Worm (Caenorhabditis elegans) whole organism, mixed stage, embryonic: ENCODE results near the gene ufm-1.

Source experiments
- M03D4.4 ChIP-seq: sonication (generic microtip); optimal IDR thresholded peaks from 2 replicates; lab custom pipeline; 2017; ENCODE audit warnings: mild to moderate bottlenecking, missing genetic modification characterization, missing compliant biosample characterization
- bed-3 ChIP-seq: fragments of 200-800 bp; sonication (Bioruptor generic); optimal IDR thresholded peaks from 3 replicates; lab custom pipeline; 2018; ENCODE audit warnings: mild to moderate bottlenecking, missing genetic modification characterization, moderate library complexity, missing compliant biosample characterization
- ceh-39 ChIP-seq: fragments of 150-350 bp; optimal IDR thresholded peaks from 2 replicates; lab custom pipeline; 2014; ENCODE audit warnings: missing biosample characterization, missing genetic modification characterization
- ceh-43 ChIP-seq: fragments of 200-800 bp; sonication (Bioruptor generic); optimal IDR thresholded peaks from 2 replicates; lab custom pipeline; 2018; ENCODE audit warnings: mild to moderate bottlenecking, missing genetic modification characterization, moderate library complexity, missing compliant biosample characterization
- ceh-83 ChIP-seq: fragments of 200-800 bp; sonication (Bioruptor generic); optimal IDR thresholded peaks from 2 replicates; lab custom pipeline; 2018; ENCODE audit warnings: mild to moderate bottlenecking, missing genetic modification characterization, missing compliant biosample characterization
- ces-1 ChIP-seq: fragments of 150-350 bp; optimal IDR thresholded peaks from 2 replicates; lab custom pipeline; 2014; ENCODE audit warnings: missing biosample characterization, missing genetic modification reagents, missing genetic modification characterization
- cnd-1 ChIP-seq: fragments of 200-800 bp; sonication (Bioruptor generic); optimal IDR thresholded peaks from 2 replicates; lab custom pipeline; 2018; ENCODE audit warnings: mild to moderate bottlenecking, missing genetic modification characterization, missing compliant biosample characterization
- drap-1 ChIP-seq: fragments of 200-800 bp; sonication (Bioruptor generic); optimal IDR thresholded peaks from 3 replicates; lab custom pipeline; 2018; ENCODE audit warnings: mild to moderate bottlenecking, missing genetic modification characterization, missing compliant biosample characterization
- elt-1 ChIP-seq: sonication (generic microtip); optimal IDR thresholded peaks from 2 replicates; lab custom pipeline; 2017; ENCODE audit warnings: missing genetic modification characterization, mild to moderate bottlenecking, missing compliant biosample characterization, antibody characterized with exemption, moderate library complexity, borderline replicate concordance; ENCODE audit not compliant: insufficient read depth
- elt-3 ChIP-seq: fragments of 150-350 bp; optimal IDR thresholded peaks from 2 replicates; lab custom pipeline; 2014; ENCODE audit warnings: missing biosample characterization, missing genetic modification characterization
- flh-1 ChIP-seq: fragments of 200-800 bp; sonication (Bioruptor generic); optimal IDR thresholded peaks from 2 replicates; lab custom pipeline; 2018; ENCODE audit warnings: mild to moderate bottlenecking, missing genetic modification characterization, moderate library complexity, missing compliant biosample characterization
- ham-2 ChIP-seq: fragments of 200-800 bp; sonication (Bioruptor generic); optimal IDR thresholded peaks from 2 replicates; lab custom pipeline; 2018; ENCODE audit warnings: mild to moderate bottlenecking, missing genetic modification characterization, missing compliant biosample characterization
- hlh-1 ChIP-seq: fragments of 150-350 bp; optimal IDR thresholded peaks from 2 replicates; lab custom pipeline; 2014; ENCODE audit warnings: missing biosample characterization, missing genetic modification reagents, missing genetic modification characterization
- lin-13 ChIP-seq: fragments of 150-350 bp; optimal IDR thresholded peaks from 2 replicates; lab custom pipeline; 2014; ENCODE audit warnings: missing biosample characterization, missing genetic modification characterization
- lin-32 ChIP-seq: fragments of 200-800 bp; sonication (Bioruptor generic); optimal IDR thresholded peaks from 2 replicates; lab custom pipeline; 2018; ENCODE audit warnings: mild to moderate bottlenecking, missing genetic modification characterization, missing compliant biosample characterization
- lsy-2 ChIP-seq: fragments of 150-350 bp; optimal IDR thresholded peaks from 2 replicates; lab custom pipeline; 2014; ENCODE audit warnings: missing biosample characterization, missing genetic modification characterization
- mab-5 ChIP-seq: fragments of 150-350 bp; optimal IDR thresholded peaks from 2 replicates; lab custom pipeline; 2014; ENCODE audit warnings: missing biosample characterization, missing genetic modification characterization
- mep-1 ChIP-seq: fragments of 150-350 bp; optimal IDR thresholded peaks from 2 replicates; lab custom pipeline; 2017; ENCODE audit warnings: missing biosample characterization, missing genetic modification reagents, missing genetic modification characterization, inconsistent platforms
- mls-2 ChIP-seq: sonication (generic microtip); optimal IDR thresholded peaks from 2 replicates; lab custom pipeline; 2016; ENCODE audit warnings: mild to moderate bottlenecking, missing genetic modification characterization, moderate library complexity, missing compliant biosample characterization
- nhr-12 ChIP-seq: fragments of 150-350 bp; optimal IDR thresholded peaks from 2 replicates; lab custom pipeline; 2014; ENCODE audit warnings: missing biosample characterization, missing genetic modification characterization
- nhr-2 ChIP-seq: fragments of 150-350 bp; optimal IDR thresholded peaks from 2 replicates; lab custom pipeline; 2014; ENCODE audit warnings: missing biosample characterization, missing genetic modification characterization
- nhr-237 ChIP-seq: fragments of 150-350 bp; optimal IDR thresholded peaks from 2 replicates; lab custom pipeline; 2014; ENCODE audit warnings: missing biosample characterization, missing genetic modification characterization
- nhr-28 ChIP-seq: fragments of 150-350 bp; optimal IDR thresholded peaks from 2 replicates; lab custom pipeline; 2014; ENCODE audit warnings: missing biosample characterization, missing genetic modification characterization
- nhr-76 ChIP-seq: sonication (generic microtip); optimal IDR thresholded peaks from 2 replicates; lab custom pipeline; 2017; ENCODE audit warnings: missing biosample characterization, missing genetic modification characterization
- pha-4 ChIP-seq: fragments of 150-350 bp; optimal IDR thresholded peaks from 2 replicates; lab custom pipeline; 2018; ENCODE audit warnings: missing biosample characterization, missing genetic modification reagents, missing genetic modification characterization
- sem-2 ChIP-seq: fragments of 200-800 bp; sonication (Bioruptor generic); optimal IDR thresholded peaks from 2 replicates; lab custom pipeline; 2018; ENCODE audit warnings: mild to moderate bottlenecking, missing genetic modification characterization, missing compliant biosample characterization
- snpc-4 ChIP-seq: fragments of 150-350 bp; optimal IDR thresholded peaks from 2 replicates; lab custom pipeline; 2014; ENCODE audit warnings: missing biosample characterization, missing genetic modification characterization
- sptf-1 ChIP-seq: sonication (generic microtip); optimal IDR thresholded peaks from 2 replicates; lab custom pipeline; 2017; ENCODE audit warnings: mild to moderate bottlenecking, missing genetic modification characterization, moderate library complexity, missing compliant biosample characterization
- tbx-8 ChIP-seq: fragments of 200-800 bp; sonication (Bioruptor generic); optimal IDR thresholded peaks from 2 replicates; lab custom pipeline; 2018; ENCODE audit warnings: mild to moderate bottlenecking, missing genetic modification characterization, moderate library complexity, missing compliant biosample characterization
- unc-120 ChIP-seq: sonication (generic microtip); optimal IDR thresholded peaks from 2 replicates; lab custom pipeline; 2017; ENCODE audit warnings: missing genetic modification characterization, missing compliant biosample characterization; ENCODE audit not compliant: poor library complexity, severe bottlenecking
- unc-39 ChIP-seq: fragments of 150-350 bp; optimal IDR thresholded peaks from 2 replicates; lab custom pipeline; 2014; ENCODE audit warnings: missing biosample characterization, missing genetic modification characterization
- unc-62 ChIP-seq: fragments of 150-350 bp; optimal IDR thresholded peaks from 2 replicates; lab custom pipeline; 2014; ENCODE audit warnings: missing biosample characterization, missing genetic modification reagents, missing genetic modification characterization
- zip-8 ChIP-seq: fragments of 150-350 bp; optimal IDR thresholded peaks from 2 replicates; lab custom pipeline; 2014; ENCODE audit warnings: missing biosample characterization, missing genetic modification characterization
- ztf-11 ChIP-seq: fragments of 150-350 bp; optimal IDR thresholded peaks from 2 replicates; lab custom pipeline; 2014; ENCODE audit warnings: missing biosample characterization, missing genetic modification characterization

Gene ufm-1

ce11 chrIII:7880132-7880715 is 21.4 kb downstream of the ufm-1 start:
- TF ChIP-seq unc-62 (GFP tag; lab: Kevin White, UChicago) (peak; percentile 46), ces-1 (GFP tag; lab: Kevin White, UChicago) (no peak), unc-120 (tag; lab: Kevin White, UChicago) (peak; percentile 57), hlh-1 (tag; lab: Kevin White, UChicago) (peak; percentile 75), sptf-1 (tag; lab: Kevin White, UChicago) (no peak)

DNA sequence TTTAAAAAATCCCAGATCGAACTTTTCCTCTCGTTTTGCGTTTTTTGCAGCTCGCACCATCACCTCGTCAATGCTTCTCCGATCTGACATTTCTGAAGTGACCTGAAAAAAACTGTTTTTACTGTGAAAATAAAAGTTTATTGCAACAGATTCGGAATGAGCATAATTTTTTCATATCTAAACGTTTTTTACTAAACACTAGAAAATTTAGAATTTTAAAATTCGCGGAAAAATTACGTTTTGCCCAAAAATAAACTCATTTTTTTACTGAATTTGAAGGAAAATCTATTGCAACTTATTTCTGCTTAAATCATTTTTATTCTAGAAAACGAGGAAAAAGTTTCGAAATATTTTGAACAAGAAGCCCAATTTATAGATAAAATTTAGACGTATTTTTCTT is 24.1 kb downstream of the ufm-1 start, which contains the start of gene ZK688.9:
Gene ZK688.9, minus strand, starts transcription at position 101 of the 400 bp plus-strand sequence.
- TF ChIP-seq tbx-8 (GFP tag; lab: Kevin White, UChicago) (no peak), M03D4.4 (tag; lab: Kevin White, UChicago) (no peak), mab-5 (tag; lab: Kevin White, UChicago) (no peak), elt-1 (tag; lab: Kevin White, UChicago) (no peak), lsy-2 (tag; lab: Kevin White, UChicago) (no peak), zip-8 (no peak), hlh-1 (tag; lab: Kevin White, UChicago) (no peak), lin-32 (no peak), ceh-43 (GFP tag; lab: Kevin White, UChicago) (no peak), sptf-1 (tag; lab: Kevin White, UChicago) (no peak), elt-3 (tag; lab: Kevin White, UChicago) (no peak), bed-3 (GFP tag; lab: Kevin White, UChicago) (no peak), snpc-4 (tag; lab: Kevin White, UChicago) (no peak), ceh-83 (no peak), nhr-76 (tag; lab: Kevin White, UChicago) (no peak)

DNA sequence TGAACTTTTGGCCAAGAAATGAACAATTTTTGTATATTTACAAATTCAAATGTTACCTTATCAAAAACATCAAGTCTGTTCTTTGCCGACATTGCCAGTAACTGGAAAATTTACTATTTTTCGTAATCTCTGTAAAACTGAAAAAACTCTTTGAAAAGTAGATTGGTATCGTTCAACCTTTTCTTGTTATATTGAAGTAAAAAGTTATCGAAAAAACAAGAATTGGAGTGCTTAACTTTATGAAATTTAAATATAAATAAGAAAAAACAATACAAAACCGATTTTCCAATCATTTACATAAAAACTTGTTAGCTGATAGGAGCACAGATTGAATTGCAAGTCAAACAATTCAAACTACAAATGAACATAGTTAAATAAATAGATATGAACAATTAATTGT is 26.1 kb downstream of the ufm-1 start, which contains the start of gene ZK688.11:
Gene ZK688.11, minus strand, starts transcription at position 101 of the 400 bp plus-strand sequence.
- no peak for TF ChIP-seq M03D4.4 (tag; lab: Kevin White, UChicago)
- no peak for TF ChIP-seq unc-120 (tag; lab: Kevin White, UChicago)
- no peak for TF ChIP-seq cnd-1 (tag; lab: Kevin White, UChicago)
- no peak for TF ChIP-seq ztf-11 (tag; lab: Kevin White, UChicago)
- no peak for TF ChIP-seq flh-1
- no peak for TF ChIP-seq ces-1 (GFP tag; lab: Kevin White, UChicago)
- no peak for TF ChIP-seq ham-2 (GFP tag; lab: Kevin White, UChicago)
- no peak for TF ChIP-seq nhr-28 (tag; lab: Kevin White, UChicago)
- TF ChIP-seq zip-8 = no peak
- no peak for TF ChIP-seq nhr-2 (tag; lab: Kevin White, UChicago)
- TF ChIP-seq sptf-1 (tag; lab: Kevin White, UChicago) = no peak
- no peak for TF ChIP-seq snpc-4 (tag; lab: Kevin White, UChicago)
- no peak for TF ChIP-seq nhr-12
- no peak for TF ChIP-seq hlh-1 (tag; lab: Kevin White, UChicago)
- TF ChIP-seq tbx-8 (GFP tag; lab: Kevin White, UChicago) = no peak
- TF ChIP-seq lin-32 = no peak
- no peak for TF ChIP-seq elt-3 (tag; lab: Kevin White, UChicago)
- no peak for TF ChIP-seq mls-2 (tag; lab: Kevin White, UChicago)
- TF ChIP-seq lin-13 (tag; lab: Kevin White, UChicago) = no peak

- TF ChIP-seq elt-1 (tag; lab: Kevin White, UChicago) (no peak), unc-39 (no peak)
- TF ChIP-seq, all 35 proteins: peak for 0
These were observed 30.3 kb downstream of the ufm-1 start for ce11 chrIII:7889036-7889435.

- no peak for TF ChIP-seq ceh-43 (GFP tag; lab: Kevin White, UChicago)
- TF ChIP-seq ces-1 (GFP tag; lab: Kevin White, UChicago) = peak; percentile 59
- no peak for TF ChIP-seq bed-3 (GFP tag; lab: Kevin White, UChicago)
- no peak for TF ChIP-seq lin-32
- peak; percentile 77 for TF ChIP-seq nhr-2 (tag; lab: Kevin White, UChicago)
- peak; percentile 71 for TF ChIP-seq pha-4 (tag; lab: Kevin White, UChicago)
- TF ChIP-seq tbx-8 (GFP tag; lab: Kevin White, UChicago) = no peak
- no peak for TF ChIP-seq drap-1 (GFP tag; lab: Kevin White, UChicago)
- TF ChIP-seq unc-62 (GFP tag; lab: Kevin White, UChicago) = no peak
- peak; percentile 56 for TF ChIP-seq lsy-2 (tag; lab: Kevin White, UChicago)
- TF ChIP-seq ceh-83 = no peak
- peak; percentile 19 for TF ChIP-seq lin-13 (tag; lab: Kevin White, UChicago)
- TF ChIP-seq unc-120 (tag; lab: Kevin White, UChicago) = peak; percentile 68
- TF ChIP-seq hlh-1 (tag; lab: Kevin White, UChicago) = peak; percentile 93
- no peak for TF ChIP-seq mab-5 (tag; lab: Kevin White, UChicago)
- TF ChIP-seq cnd-1 (tag; lab: Kevin White, UChicago) = peak; percentile 10
- no peak for TF ChIP-seq sem-2 (GFP tag; lab: Kevin White, UChicago)
- peak; percentile 74 for TF ChIP-seq ham-2 (GFP tag; lab: Kevin White, UChicago)
- peak; percentile 46 for TF ChIP-seq nhr-237 (tag; lab: Kevin White, UChicago)
- no peak for TF ChIP-seq zip-8
- peak; percentile 8 for TF ChIP-seq ceh-39 (tag; lab: Kevin White, UChicago)
- TF ChIP-seq sptf-1 (tag; lab: Kevin White, UChicago) = no peak
- peak; percentile 40 for TF ChIP-seq mep-1 (tag; lab: Kevin White, UChicago)
- no peak for TF ChIP-seq nhr-76 (tag; lab: Kevin White, UChicago)
- peak; percentile 68 for TF ChIP-seq mls-2 (tag; lab: Kevin White, UChicago)
- no peak for TF ChIP-seq nhr-12
- no peak for TF ChIP-seq elt-1 (tag; lab: Kevin White, UChicago)
- no peak for TF ChIP-seq nhr-28 (tag; lab: Kevin White, UChicago)
- no peak for TF ChIP-seq ztf-11 (tag; lab: Kevin White, UChicago)
These were observed 33.0 kb downstream of the ufm-1 start, which contains the start of the genes ZK688.5 and fahd-1 for ce11 chrIII:7891573-7892306. ZK688.5 (minus strand) TSS chrIII:7891623. fahd-1 (plus strand) TSS chrIII:7892256.
